1 worm cellular context compared by ENCODE assay signal in genomic region chrX:15264149-15264548, ce11.
TF ChIP-seq lines count a peak whose summit lies in the region.

No protein-coding gene starts in this region.

TF ChIP-seq in whole organism, L1 larva, 84 proteins besides CTCF, POLR2A, EP300 and RAD21 (continued from another document):
- TF ChIP-seq snu-23 (GFP tag; optimal IDR thresholded peaks at IDR 0.05; lab: Kevin White, UChicago): peak; percentile 53
- peak; percentile 8 for TF ChIP-seq irx-1 (tag; optimal IDR thresholded peaks at IDR 0.05; lab: Kevin White, UChicago)
- no peak for TF ChIP-seq nhr-12 (tag; optimal IDR thresholded peaks at IDR 0.05; lab: Kevin White, UChicago)
- TF ChIP-seq hlh-17 (GFP tag; optimal IDR thresholded peaks at IDR 0.05; lab: Kevin White, UChicago; ENCODE audit: borderline replicate concordance): no peak
- TF ChIP-seq jun-1 (tag; optimal IDR thresholded peaks at IDR 0.05; lab: Kevin White, UChicago): no peak
- TF ChIP-seq rnt-1 (tag; optimal IDR thresholded peaks at IDR 0.05; lab: Kevin White, UChicago): no peak
- no peak for TF ChIP-seq fkh-4 (tag; optimal IDR thresholded peaks at IDR 0.05; lab: Kevin White, UChicago; ENCODE audit: borderline replicate concordance)
- no peak for TF ChIP-seq ztf-4 (tag; optimal IDR thresholded peaks at IDR 0.05; lab: Kevin White, UChicago)
- no peak for TF ChIP-seq pag-3 (tag; optimal IDR thresholded peaks at IDR 0.05; lab: Kevin White, UChicago; ENCODE audit: borderline replicate concordance, insufficient read depth)
- no peak for TF ChIP-seq alr-1 (tag; optimal IDR thresholded peaks at IDR 0.05; lab: Kevin White, UChicago; ENCODE audit: borderline replicate concordance)
- TF ChIP-seq F16B12.6 (tag; optimal IDR thresholded peaks at IDR 0.05; lab: Kevin White, UChicago): no peak
- no peak for TF ChIP-seq lir-3 (tag; optimal IDR thresholded peaks at IDR 0.05; lab: Kevin White, UChicago; ENCODE audit: poor library complexity)
- no peak for TF ChIP-seq unc-62 (GFP tag; optimal IDR thresholded peaks at IDR 0.05; lab: Kevin White, UChicago)
- TF ChIP-seq ama-1 (optimal IDR thresholded peaks at IDR 0.05; lab: Kevin White, UChicago): no peak
- no peak for TF ChIP-seq dsc-1 (tag; optimal IDR thresholded peaks at IDR 0.05; lab: Kevin White, UChicago)
- no peak for TF ChIP-seq tlp-1 (tag; optimal IDR thresholded peaks at IDR 0.05; lab: Kevin White, UChicago)
- TF ChIP-seq nhr-20 (tag; optimal IDR thresholded peaks at IDR 0.05; lab: Kevin White, UChicago): peak; percentile 76
- peak in 1 of 2 experiments; percentile 2 for TF ChIP-seq lin-35 (GFP tag; optimal IDR thresholded peaks at IDR 0.05; lab: Kevin White, UChicago)
- TF ChIP-seq nhr-84 (tag; optimal IDR thresholded peaks at IDR 0.05; lab: Kevin White, UChicago): no peak
- TF ChIP-seq fkh-10 (GFP tag; optimal IDR thresholded peaks at IDR 0.05; lab: Kevin White, UChicago): no peak
- no peak for TF ChIP-seq ces-1 (GFP tag; optimal IDR thresholded peaks at IDR 0.05; lab: Kevin White, UChicago)
- no peak for TF ChIP-seq C16A3.4 (tag; optimal IDR thresholded peaks at IDR 0.05; lab: Kevin White, UChicago)
- peak; percentile 55 for TF ChIP-seq blmp-1 (tag; optimal IDR thresholded peaks at IDR 0.05; lab: Kevin White, UChicago)
- TF ChIP-seq swsn-7 (tag; optimal IDR thresholded peaks at IDR 0.05; lab: Kevin White, UChicago): no peak
- TF ChIP-seq nhr-76 (tag; optimal IDR thresholded peaks at IDR 0.05; lab: Kevin White, UChicago): no peak
- TF ChIP-seq nhr-47 (tag; optimal IDR thresholded peaks at IDR 0.05; lab: Kevin White, UChicago): no peak
- TF ChIP-seq ceh-88 (GFP tag; IDR thresholded peaks at IDR 0.05; lab: Robert Waterston, UW): no peak
- TF ChIP-seq nhr-11 (tag; optimal IDR thresholded peaks at IDR 0.05; lab: Kevin White, UChicago): no peak
- TF ChIP-seq egl-13 (tag; optimal IDR thresholded peaks at IDR 0.05; lab: Kevin White, UChicago): no peak
- TF ChIP-seq ceh-82 (tag; optimal IDR thresholded peaks at IDR 0.05; lab: Kevin White, UChicago): no peak
- peak; percentile 45 for TF ChIP-seq nhr-71 (tag; optimal IDR thresholded peaks at IDR 0.05; lab: Kevin White, UChicago)
- TF ChIP-seq pqm-1 (tag; optimal IDR thresholded peaks at IDR 0.05; lab: Kevin White, UChicago): no peak
- no peak for TF ChIP-seq egl-27 (tag; optimal IDR thresholded peaks at IDR 0.05; lab: Kevin White, UChicago)
- no peak for TF ChIP-seq unc-30 (tag; optimal IDR thresholded peaks at IDR 0.05; lab: Kevin White, UChicago)
- no peak for TF ChIP-seq lsy-2 (tag; optimal IDR thresholded peaks at IDR 0.05; lab: Kevin White, UChicago)
- no peak for TF ChIP-seq unc-98 (GFP tag; IDR thresholded peaks at IDR 0.05; lab: Robert Waterston, UW)
TF ChIP-seq in whole organism, L1 larva: peak in this region for 14.
